Fruit fly (Drosophila melanogaster) whole organism, embryonic: ENCODE measurements around the gene CG10337.

Source experiments
- Awh ChIP-seq: fragments of 200-800 bp; sonication (Bioruptor generic); IDR thresholded peaks from 2 replicates; pipeline ENCODE4, ENCODE4 v1.3.6; 2022; ENCODE audit warnings: missing biosample characterization, missing genetic modification characterization
- CG11093 ChIP-seq: fragments of 200-800 bp; sonication (Bioruptor generic); IDR thresholded peaks from 3 replicates; pipeline ENCODE4 v1.3.6; 2022; ENCODE audit warnings: missing biosample characterization, missing genetic modification characterization
- CG13296 ChIP-seq: fragments of 200-800 bp; sonication (Bioruptor generic); optimal IDR thresholded peaks from 3 replicates; lab custom pipeline; 2018; ENCODE audit warnings: missing biosample characterization, mild to moderate bottlenecking, missing genetic modification characterization
- CG14441 ChIP-seq: fragments of 200-800 bp; sonication (Bioruptor generic); IDR thresholded peaks from 2 replicates; pipeline ENCODE4 v1.3.6; 2022; ENCODE audit warnings: missing biosample characterization, missing genetic modification characterization
- CG14667 ChIP-seq: fragments of 200-800 bp; sonication (Bioruptor generic); IDR thresholded peaks from 2 replicates; pipeline ENCODE4 v1.3.6; 2022; ENCODE audit warnings: missing biosample characterization, missing genetic modification characterization
- CG14860 ChIP-seq: fragments of 200-800 bp; sonication (Bioruptor generic); IDR thresholded peaks from 3 replicates; pipeline ENCODE4 v1.3.6; 2022; ENCODE audit warnings: missing biosample characterization, missing genetic modification characterization; ENCODE audit not compliant: partially characterized antibody
- CG1529 ChIP-seq: fragments of 200-800 bp; sonication (Bioruptor generic); optimal IDR thresholded peaks from 3 replicates; lab custom pipeline; 2018; ENCODE audit warnings: missing biosample characterization, missing genetic modification characterization
- CG17829 ChIP-seq: fragments of 200-800 bp; optimal IDR thresholded peaks from 2 replicates; lab custom pipeline; 2019; ENCODE audit warnings: missing biosample characterization, mild to moderate bottlenecking, missing genetic modification characterization, moderate library complexity
- CG18764 ChIP-seq: fragments of 200-800 bp; sonication (Bioruptor generic); optimal IDR thresholded peaks from 3 replicates; lab custom pipeline; 2016; ENCODE audit warnings: missing biosample characterization, missing genetic modification characterization
- CG2129 ChIP-seq: fragments of 200-800 bp; sonication (Bioruptor generic); IDR thresholded peaks from 2 replicates; pipeline ENCODE4 v1.3.6; 2022; ENCODE audit warnings: missing biosample characterization, missing genetic modification characterization; ENCODE audit not compliant: partially characterized antibody
- CG4820 ChIP-seq: fragments of 200-800 bp; sonication (Bioruptor generic); optimal IDR thresholded peaks from 3 replicates; lab custom pipeline; 2016; ENCODE audit warnings: missing biosample characterization, missing genetic modification characterization
- CG7271 ChIP-seq: fragments of 200-800 bp; sonication (Bioruptor generic); optimal IDR thresholded peaks from 2 replicates; lab custom pipeline; 2018; ENCODE audit warnings: missing biosample characterization, mild to moderate bottlenecking, missing genetic modification characterization, moderate library complexity
- CG8944 ChIP-seq: fragments of 200-800 bp; sonication (Bioruptor generic); optimal IDR thresholded peaks from 3 replicates; lab custom pipeline; 2016; ENCODE audit warnings: missing biosample characterization, missing genetic modification characterization
- CG9609 ChIP-seq: fragments of 200-800 bp; sonication (Bioruptor generic); optimal IDR thresholded peaks from 3 replicates; lab custom pipeline; 2016; ENCODE audit warnings: missing biosample characterization, missing genetic modification characterization
- CHES-1-like ChIP-seq: fragments of 200-800 bp; sonication (Bioruptor generic); optimal IDR thresholded peaks from 2 replicates; lab custom pipeline; 2016; ENCODE audit warnings: missing biosample characterization, missing genetic modification characterization
- CrebB ChIP-seq: fragments of 200-800 bp; sonication (Bioruptor generic); optimal IDR thresholded peaks from 3 replicates; lab custom pipeline; 2018; ENCODE audit warnings: missing biosample characterization, mild to moderate bottlenecking, missing genetic modification characterization
- Deaf1 ChIP-seq: fragments of 200-800 bp; optimal IDR thresholded peaks from 3 replicates; lab custom pipeline; 2019; ENCODE audit warnings: missing biosample characterization, mild to moderate bottlenecking, missing genetic modification characterization, moderate library complexity
- Dek ChIP-seq: fragments of 200-800 bp; sonication (Bioruptor generic); optimal IDR thresholded peaks from 3 replicates; lab custom pipeline; 2019; ENCODE audit warnings: missing biosample characterization, mild to moderate bottlenecking, missing genetic modification characterization, moderate library complexity
- Gsc ChIP-seq: fragments of 200-800 bp; sonication (Bioruptor generic); IDR thresholded peaks from 2 replicates; pipeline ENCODE4 v1.3.6; 2022; ENCODE audit warnings: missing biosample characterization, missing genetic modification characterization
- H2.0 ChIP-seq: fragments of 200-800 bp; sonication (Bioruptor generic); IDR thresholded peaks from 2 replicates; pipeline ENCODE4 v1.3.6; 2022; ENCODE audit warnings: missing biosample characterization, missing genetic modification characterization
- Hr3 ChIP-seq: fragments of 200-800 bp; sonication (Bioruptor generic); optimal IDR thresholded peaks from 3 replicates; lab custom pipeline; 2016; ENCODE audit warnings: missing biosample characterization, missing genetic modification characterization
- Med ChIP-seq: fragments of 200-800 bp; sonication (Bioruptor generic); peaks from one replicate; lab custom pipeline; 2016; ENCODE audit warnings: missing biosample characterization, missing genetic modification characterization, mild to moderate bottlenecking, inconsistent platforms, moderate library complexity
- NfI ChIP-seq: fragments of 200-800 bp; sonication (Bioruptor generic); optimal IDR thresholded peaks from 3 replicates; lab custom pipeline; 2018; ENCODE audit warnings: missing biosample characterization, mild to moderate bottlenecking, missing genetic modification characterization, moderate library complexity
- Optix ChIP-seq: fragments of 200-800 bp; sonication (Bioruptor generic); IDR thresholded peaks from 3 replicates; pipeline ENCODE4 v1.3.6; 2022; ENCODE audit warnings: missing biosample characterization, missing genetic modification characterization
- Pdp1 ChIP-seq, 2 experiments: fragments of 200-800 bp; sonication (Bioruptor generic); optimal IDR thresholded peaks; 3 replicates each; lab custom pipeline; 2016; ENCODE audit warnings: missing biosample characterization in 2 of 2, missing genetic modification characterization in 2 of 2, mild to moderate bottlenecking in 1 of 2, moderate library complexity in 1 of 2
- Side ChIP-seq: fragments of 200-800 bp; sonication (Bioruptor generic); optimal IDR thresholded peaks from 2 replicates; lab custom pipeline; 2016; ENCODE audit warnings: missing biosample characterization, missing genetic modification characterization
- Sin3A ChIP-seq: fragments of >200 bp; optimal IDR thresholded peaks from 2 replicates; lab custom pipeline; 2018
- Sox100B ChIP-seq: fragments of 200-800 bp; sonication (Bioruptor generic); optimal IDR thresholded peaks from 3 replicates; lab custom pipeline; 2018; ENCODE audit warnings: missing biosample characterization, mild to moderate bottlenecking, missing genetic modification characterization
- Trl ChIP-seq, 3 experiments: fragments of >200 bp in 2 of 3; fragments of 200-800 bp in 1 of 3; sonication (Bioruptor generic) in 1 of 3; optimal IDR thresholded peaks; 2 replicates in 1 of 3; 3 replicates in 2 of 3; lab custom pipeline; 2016 to 2017; ENCODE audit warnings: missing biosample characterization in 1 of 3, missing genetic modification characterization in 1 of 3
- Xrp1 ChIP-seq: fragments of 200-800 bp; sonication (Bioruptor generic); IDR thresholded peaks from 2 replicates; pipeline ENCODE4 v1.3.6; 2022; ENCODE audit warnings: missing biosample characterization, missing genetic modification characterization
- al ChIP-seq: fragments of 200-800 bp; sonication (Bioruptor generic); IDR thresholded peaks from 2 replicates; pipeline ENCODE4 v1.3.6; 2022; ENCODE audit warnings: missing biosample characterization, missing genetic modification characterization
- ci ChIP-seq: fragments of 200-800 bp; sonication (Bioruptor generic); IDR thresholded peaks from 3 replicates; pipeline ENCODE4 v1.3.6; 2022; ENCODE audit warnings: missing biosample characterization, missing genetic modification characterization
- crol ChIP-seq: fragments of 200-800 bp; sonication (Bioruptor generic); IDR thresholded peaks from 2 replicates; pipeline ENCODE4 v1.3.6; 2022; ENCODE audit warnings: missing biosample characterization, missing genetic modification characterization
- eyg ChIP-seq: fragments of 200-800 bp; sonication (Bioruptor generic); optimal IDR thresholded peaks from 3 replicates; lab custom pipeline; 2016; ENCODE audit warnings: missing biosample characterization, missing genetic modification characterization
- h ChIP-seq: fragments of >200 bp; optimal IDR thresholded peaks from 2 replicates; lab custom pipeline; 2017
- inv ChIP-seq: fragments of 200-800 bp; sonication (Bioruptor generic); IDR thresholded peaks from 2 replicates; pipeline ENCODE4 v1.3.6; 2022; ENCODE audit warnings: missing biosample characterization, missing genetic modification characterization; ENCODE audit not compliant: partially characterized antibody
- lab ChIP-seq: fragments of 200-800 bp; sonication (Bioruptor generic); optimal IDR thresholded peaks from 3 replicates; lab custom pipeline; 2017; ENCODE audit warnings: missing biosample characterization, missing genetic modification characterization, mild to moderate bottlenecking, moderate library complexity, missing genetic modification reagents
- onecut ChIP-seq: fragments of 200-800 bp; sonication (Bioruptor generic); IDR thresholded peaks from 2 replicates; pipeline ENCODE4 v1.3.6; 2022; ENCODE audit warnings: missing biosample characterization, missing genetic modification characterization
- pfk ChIP-seq: fragments of 200-800 bp; sonication (Bioruptor generic); optimal IDR thresholded peaks from 2 replicates; lab custom pipeline; 2018; ENCODE audit warnings: missing biosample characterization, mild to moderate bottlenecking, missing genetic modification characterization, moderate library complexity
- prd ChIP-seq, 3 experiments: fragments of >200 bp in 2 of 3; fragments of 200-800 bp in 1 of 3; sonication (Bioruptor generic) in 1 of 3; optimal IDR thresholded peaks in 2 of 3; IDR thresholded peaks in 1 of 3; 2 replicates in 2 of 3; 3 replicates in 1 of 3; pipeline versions ENCODE4 v1.3.6 to Lab custom; 2017 to 2022; ENCODE audit warnings: missing biosample characterization in 1 of 3, missing genetic modification characterization in 1 of 3
- pzg ChIP-seq: fragments of 200-800 bp; sonication (Bioruptor generic); optimal IDR thresholded peaks from 3 replicates; lab custom pipeline; 2018; ENCODE audit warnings: missing biosample characterization, mild to moderate bottlenecking, missing genetic modification characterization, moderate library complexity
- ranshi ChIP-seq: fragments of 200-800 bp; sonication (Bioruptor generic); IDR thresholded peaks from 2 replicates; pipeline ENCODE4 v1.3.6; 2022; ENCODE audit warnings: missing biosample characterization, missing genetic modification characterization
- scrt ChIP-seq: fragments of 200-800 bp; sonication (Bioruptor generic); optimal IDR thresholded peaks from 2 replicates; lab custom pipeline; 2018; ENCODE audit warnings: missing biosample characterization, mild to moderate bottlenecking, missing genetic modification characterization, moderate library complexity
- sens ChIP-seq: fragments of 200-800 bp; sonication (Bioruptor generic); peaks from one replicate; lab custom pipeline; 2016; ENCODE audit warnings: missing biosample characterization, missing genetic modification characterization
- tgo ChIP-seq: fragments of 200-800 bp; sonication (Bioruptor generic); IDR thresholded peaks from 3 replicates; pipeline ENCODE4 v1.3.6; 2022; ENCODE audit warnings: missing biosample characterization, missing genetic modification characterization
- tio ChIP-seq: fragments of 200-800 bp; sonication (Bioruptor generic); optimal IDR thresholded peaks from 2 replicates; lab custom pipeline; 2017; ENCODE audit warnings: missing biosample characterization, missing genetic modification characterization, inconsistent platforms
- trh ChIP-seq: fragments of 200-800 bp; sonication (Bioruptor generic); optimal IDR thresholded peaks from 2 replicates; lab custom pipeline; 2016; ENCODE audit warnings: missing biosample characterization, missing genetic modification characterization
- zf30C ChIP-seq: fragments of 200-800 bp; sonication (Bioruptor generic); optimal IDR thresholded peaks from 3 replicates; lab custom pipeline; 2018; ENCODE audit warnings: missing biosample characterization, mild to moderate bottlenecking, missing genetic modification characterization

The CG10337 gene

dm6 chr2L:19586436-19587333 is 39.9 kb upstream of the CG10337 start, which contains the start of gene Lar (continued):
- TF ChIP-seq Awh (GFP tag; lab: Robert Waterston, UW) = 0 out of 2 replicates have a peak, but pooled peaks have one; percentile 12
- peak; percentile 45 for TF ChIP-seq Deaf1 (tag; lab: Kevin White, UChicago)
- no peak for TF ChIP-seq CG14667
- no peak for TF ChIP-seq CrebB (tag; lab: Kevin White, UChicago)
- peak; percentile 47 for TF ChIP-seq CG7271 (tag; lab: Kevin White, UChicago)
- TF ChIP-seq ranshi = no peak
- TF ChIP-seq Med = peak; percentile 93
- peak; percentile 62; the same call in 1 of the 2 replicates for TF ChIP-seq Xrp1 (GFP tag; lab: Robert Waterston, UW)
- no peak for TF ChIP-seq Sox100B
- TF ChIP-seq tgo (GFP tag; lab: Robert Waterston, UW) = no peak
- no peak for TF ChIP-seq CG11093 (GFP tag; lab: Robert Waterston, UW)
- TF ChIP-seq CG8944 (GFP tag; lab: Kevin White, UChicago) = peak; percentile 56
- TF ChIP-seq eyg (GFP tag; lab: Kevin White, UChicago) = peak; percentile 59
- TF ChIP-seq inv = no peak
- TF ChIP-seq onecut (GFP tag; lab: Robert Waterston, UW) = peak; percentile 84
- no peak for TF ChIP-seq zf30C
- no peak for TF ChIP-seq h (lab: Kevin White, UChicago)
- peak; percentile 64 for TF ChIP-seq CG13296 (GFP tag; lab: Kevin White, UChicago)
- peak; percentile 41 for TF ChIP-seq Hr3 (GFP tag; lab: Kevin White, UChicago)
- TF ChIP-seq tio (GFP tag; lab: Kevin White, UChicago) = no peak
- TF ChIP-seq CG18764 (GFP tag; lab: Kevin White, UChicago) = peak; percentile 30
- TF ChIP-seq CG14441 (GFP tag; lab: Robert Waterston, UW) = peak; percentile 31; the same call in 1 of the 2 replicates
- TF ChIP-seq trh (GFP tag; lab: Kevin White, UChicago) = peak; percentile 26
- peak; percentile 68 for TF ChIP-seq Sin3A (lab: Kevin White, UChicago)
- peak; percentile 74 for TF ChIP-seq Side
- TF ChIP-seq NfI (GFP tag; lab: Kevin White, UChicago) = peak; percentile 31
- peak; percentile 44 for TF ChIP-seq scrt (GFP tag; lab: Kevin White, UChicago)
- peak; percentile 55 for TF ChIP-seq Dek (tag; lab: Kevin White, UChicago)
- TF ChIP-seq Trl (optimal IDR thresholded peaks at IDR 0.05; lab: Kevin White, UChicago) = no peak
- TF ChIP-seq Trl (GFP tag; optimal IDR thresholded peaks at IDR 0.05; lab: Kevin White, UChicago) = peak; percentile 49
- peak; percentile 53; the same call in 1 of the 2 replicates for TF ChIP-seq H2.0 (GFP tag; lab: Robert Waterston, UW)
- TF ChIP-seq al (GFP tag; lab: Robert Waterston, UW) = peak; percentile 43; the same call in 1 of the 2 replicates
- no peak for TF ChIP-seq crol
- peak; percentile 9 for TF ChIP-seq CG1529 (GFP tag; lab: Kevin White, UChicago)
- peak; percentile 79 for TF ChIP-seq pzg
- no peak for TF ChIP-seq CG14860 (GFP tag; lab: Robert Waterston, UW)
- peak; percentile 79 for TF ChIP-seq lab (GFP tag; lab: Kevin White, UChicago)
- peak; percentile 96 for TF ChIP-seq sens (GFP tag; lab: Kevin White, UChicago)
- peak; percentile 37; the same call in 1 of the 3 replicates for TF ChIP-seq Optix (GFP tag; lab: Robert Waterston, UW)
- TF ChIP-seq Pdp1 (GFP tag; optimal IDR thresholded peaks at IDR 0.05; lab: Kevin White, UChicago) = peak; percentile 53 to 58
- peak; percentile 53 for TF ChIP-seq CG4820 (GFP tag; lab: Kevin White, UChicago)
- no peak for TF ChIP-seq Gsc (GFP tag; lab: Robert Waterston, UW)
- TF ChIP-seq CG9609 (GFP tag; lab: Kevin White, UChicago) = peak; percentile 60
- peak; percentile 69 for TF ChIP-seq CG17829
- TF ChIP-seq ci = peak; percentile 78
- TF ChIP-seq pfk (GFP tag; lab: Kevin White, UChicago) = no peak
- no peak for TF ChIP-seq CG2129
- TF ChIP-seq CHES-1-like = peak; percentile 53
- TF ChIP-seq prd (optimal IDR thresholded peaks at IDR 0.05; lab: Kevin White, UChicago) = no peak
- peak; percentile 65; the same call in 1 of the 3 replicates for TF ChIP-seq prd (GFP tag; IDR thresholded peaks at IDR 0.05; lab: Robert Waterston, UW)
